Worm (Caenorhabditis elegans) whole organism, mixed stage, embryonic: Measurements from ENCODE around the gene ric-4.

Experiments
- ceh-43 ChIP-seq: fragments of 200-800 bp; sonication (Bioruptor generic); optimal IDR thresholded peaks from 2 replicates; lab custom pipeline; 2018; ENCODE audit warnings: mild to moderate bottlenecking, missing genetic modification characterization, moderate library complexity, missing compliant biosample characterization
- flh-1 ChIP-seq: fragments of 200-800 bp; sonication (Bioruptor generic); optimal IDR thresholded peaks from 2 replicates; lab custom pipeline; 2018; ENCODE audit warnings: mild to moderate bottlenecking, missing genetic modification characterization, moderate library complexity, missing compliant biosample characterization
- tbx-8 ChIP-seq: fragments of 200-800 bp; sonication (Bioruptor generic); optimal IDR thresholded peaks from 2 replicates; lab custom pipeline; 2018; ENCODE audit warnings: mild to moderate bottlenecking, missing genetic modification characterization, moderate library complexity, missing compliant biosample characterization

ce11 chrV:10285853-10286252, 15.7 kb upstream of the ric-4 start:
- TF ChIP-seq flh-1 (GFP tag; lab: Kevin White, UChicago) (no peak), tbx-8 (GFP tag; lab: Kevin White, UChicago) (no peak), ceh-43 (GFP tag; lab: Kevin White, UChicago) (no peak)
